Fruit fly (Drosophila melanogaster): ENCODE measurements around the gene FucTB.

Gene FucTB

dm6 chr2L:9387240-9387672, 43.6 kb downstream of the FucTB start, which contains the start of gene Aldh (continued):
- TF ChIP-seq CG9215 (GFP tag; IDR thresholded peaks at IDR 0.05) (peak; percentile 29; the same call in 1 of the 2 replicates), ERR (GFP tag; optimal IDR thresholded peaks at IDR 0.05) (no peak), Dref (GFP tag; IDR thresholded peaks at IDR 0.05) (no peak), ham (GFP tag; IDR thresholded peaks at IDR 0.05) (no peak), Tbp (GFP tag; optimal IDR thresholded peaks at IDR 0.05) (no peak), Oaz (GFP tag; IDR thresholded peaks at IDR 0.05) (no peak), hb (GFP tag; IDR thresholded peaks at IDR 0.05; ENCODE audit: partially characterized antibody) (no peak), peb (GFP tag; IDR thresholded peaks at IDR 0.05) (no peak), pros (GFP tag; optimal IDR thresholded peaks at IDR 0.05) (no peak), CG10565 (GFP tag; optimal IDR thresholded peaks at IDR 0.05) (no peak), CG1603 (tag; optimal IDR thresholded peaks at IDR 0.05) (no peak), dysf (GFP tag; IDR thresholded peaks at IDR 0.05) (peak; percentile 53; the same call in 2 of the 3 replicates), psq (GFP tag; optimal IDR thresholded peaks at IDR 0.05) (no peak), CG1792 (GFP tag; optimal IDR thresholded peaks at IDR 0.05) (no peak), Sry-δ (GFP tag; optimal IDR thresholded peaks at IDR 0.05) (no peak), Sin3A (optimal IDR thresholded peaks at IDR 0.05) (no peak), CHES-1-like (GFP tag; optimal IDR thresholded peaks at IDR 0.05) (no peak), CG2875 (GFP tag; optimal IDR thresholded peaks at IDR 0.05) (no peak), CG3281 (GFP tag; optimal IDR thresholded peaks at IDR 0.05) (peak; percentile 64), CG32767 (GFP tag; IDR thresholded peaks at IDR 0.05) (no peak), ind (GFP tag; optimal IDR thresholded peaks at IDR 0.05) (no peak), tgo (GFP tag; IDR thresholded peaks at IDR 0.05) (no peak), Dp (GFP tag; optimal IDR thresholded peaks at IDR 0.05) (no peak), Kr (GFP tag; optimal IDR thresholded peaks at IDR 0.05) (no peak), CG17802 (tag; optimal IDR thresholded peaks at IDR 0.05) (no peak), CG10267 (tag; optimal IDR thresholded peaks at IDR 0.05) (no peak), CG4328 (GFP tag; optimal IDR thresholded peaks at IDR 0.05) (peak; percentile 20), Bdp1 (GFP tag; optimal IDR thresholded peaks at IDR 0.05) (no peak), NfI (GFP tag; optimal IDR thresholded peaks at IDR 0.05) (peak; percentile 18), CG2678 (tag; optimal IDR thresholded peaks at IDR 0.05) (peak; percentile 75), otp (GFP tag; IDR thresholded peaks at IDR 0.05) (no peak), CG4424 (GFP tag; optimal IDR thresholded peaks at IDR 0.05) (no peak), CG8944 (GFP tag; optimal IDR thresholded peaks at IDR 0.05) (no peak), cg (GFP tag; optimal IDR thresholded peaks at IDR 0.05) (no peak), CG3065 (GFP tag; optimal IDR thresholded peaks at IDR 0.05) (no peak), Atf-2 (GFP tag; optimal IDR thresholded peaks at IDR 0.05) (no peak), Six4 (GFP tag; optimal IDR thresholded peaks at IDR 0.05) (no peak), CG31365 (tag; optimal IDR thresholded peaks at IDR 0.05) (no peak), Hsf (GFP tag; optimal IDR thresholded peaks at IDR 0.05) (no peak), CG34224 (GFP tag; IDR thresholded peaks at IDR 0.05; ENCODE audit: partially characterized antibody) (no peak), fru (optimal IDR thresholded peaks at IDR 0.05) (no peak), sqz (GFP tag; optimal IDR thresholded peaks at IDR 0.05) (no peak), wdn (GFP tag; IDR thresholded peaks at IDR 0.05) (no peak), bcd (GFP tag; optimal IDR thresholded peaks at IDR 0.05) (peak; percentile 33), vnd (GFP tag; IDR thresholded peaks at IDR 0.05; ENCODE audit: partially characterized antibody) (no peak), crc (GFP tag; optimal IDR thresholded peaks at IDR 0.05) (no peak), sna (GFP tag; IDR thresholded peaks at IDR 0.05; ENCODE audit: partially characterized antibody) (no peak), BtbVII (GFP tag; optimal IDR thresholded peaks at IDR 0.05) (no peak), D19B (GFP tag; optimal IDR thresholded peaks at IDR 0.05) (peak; percentile 43), bsh (GFP tag; optimal IDR thresholded peaks at IDR 0.05) (no peak), fd102C (GFP tag; optimal IDR thresholded peaks at IDR 0.05) (no peak), Awh (GFP tag; IDR thresholded peaks at IDR 0.05) (no peak), CG17912 (GFP tag; optimal IDR thresholded peaks at IDR 0.05) (no peak)
